Fruit fly (Drosophila melanogaster): ENCODE data around the gene CG7094.

- TF ChIP-seq br (GFP tag; optimal IDR thresholded peaks at IDR 0.05) (no peak), h (GFP tag; optimal IDR thresholded peaks at IDR 0.05) (no peak), Abd-B (GFP tag; optimal IDR thresholded peaks at IDR 0.05) (no peak)
These were observed 33.5 kb upstream of the CG7094 start, which contains the start of gene Oli for dm6 chr2L:17589115-17589514.
